Fruit fly (Drosophila melanogaster) Kc167 (cell line): ENCODE measurements around the gene CG34428.

Experiments used
- Myc ChIP-seq: fragments of >200 bp; optimal IDR thresholded peaks from 2 replicates; lab custom pipeline; 2017; ENCODE audit warnings: missing external identifiers
- h ChIP-seq: fragments of >200 bp; optimal IDR thresholded peaks from 3 replicates; lab custom pipeline; 2018; ENCODE audit warnings: missing external identifiers
- insv ChIP-seq: fragments of >200 bp; optimal IDR thresholded peaks from 3 replicates; lab custom pipeline; 2018; ENCODE audit warnings: missing external identifiers
- psq ChIP-seq: fragments of >200 bp; optimal IDR thresholded peaks from 2 replicates; lab custom pipeline; 2017; ENCODE audit warnings: missing external identifiers
- ttk ChIP-seq: sonication (Bioruptor generic); optimal IDR thresholded peaks from 2 replicates; lab custom pipeline; 2017; ENCODE audit warnings: missing external identifiers

DNA sequence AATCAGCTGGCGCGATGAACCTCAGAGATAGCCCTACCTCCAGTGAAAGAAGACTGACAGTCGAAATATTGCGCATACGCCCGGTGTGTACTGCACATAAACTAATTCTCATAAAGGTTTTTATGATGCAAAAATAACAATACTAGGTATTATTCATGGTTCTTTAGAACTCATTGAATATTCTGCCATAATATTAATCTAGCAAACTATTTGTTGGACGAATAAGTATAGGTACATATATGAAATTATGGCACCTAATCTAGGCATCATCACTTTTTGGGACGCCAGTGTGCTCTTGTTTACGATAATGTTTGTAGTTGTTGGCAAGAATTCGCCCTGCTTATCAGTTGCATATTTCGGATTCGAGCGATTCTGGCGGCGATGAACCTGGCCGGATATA is 39.8 kb upstream of the CG34428 start:
- TF ChIP-seq insv (lab: Kevin White, UChicago), result no peak
- no peak for TF ChIP-seq h (lab: Kevin White, UChicago)
- no peak for TF ChIP-seq psq (lab: Kevin White, UChicago)
- no peak for TF ChIP-seq ttk (lab: Kevin White, UChicago)
- TF ChIP-seq Myc (lab: Kevin White, UChicago), result no peak
